Worm (Caenorhabditis elegans): ENCODE measurements around the gene srb-16.
A peak's percentile ranks its signal among the peaks of the same experiment; 100 is the strongest.

srb-16 gene

DNA sequence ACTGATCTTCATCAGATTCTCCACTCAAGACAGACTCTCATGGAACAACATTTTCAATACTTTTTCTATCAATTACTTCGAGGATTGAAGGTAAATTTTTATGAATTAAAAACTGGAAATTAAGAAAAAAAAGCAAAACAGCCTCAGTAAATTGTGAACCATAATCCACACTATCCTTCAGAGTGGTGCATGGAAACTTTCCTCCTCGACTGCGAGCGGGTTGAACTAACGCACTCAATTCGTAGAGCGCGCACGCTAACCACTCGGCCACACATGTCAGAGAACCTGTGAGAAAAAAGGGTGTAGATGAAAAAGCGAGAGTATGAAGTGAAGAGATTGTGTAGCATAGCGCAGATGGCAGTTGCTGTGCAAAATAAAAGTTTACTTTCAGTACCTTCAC is 45.7 kb downstream of the srb-16 start (continued):
- peak; percentile 95 for TF ChIP-seq hlh-8 (tag; optimal IDR thresholded peaks at IDR 0.05)
- peak; percentile 98 for TF ChIP-seq sox-4 (tag; optimal IDR thresholded peaks at IDR 0.05)
- peak; percentile 93 for TF ChIP-seq dve-1 (tag; optimal IDR thresholded peaks at IDR 0.05)
- TF ChIP-seq lim-6 (tag; optimal IDR thresholded peaks at IDR 0.05) = peak; percentile 94
- peak; percentile 86 for TF ChIP-seq ceh-2 (tag; optimal IDR thresholded peaks at IDR 0.05)
- TF ChIP-seq lin-11 (tag; optimal IDR thresholded peaks at IDR 0.05) = peak; percentile 94
- peak; percentile 87 for TF ChIP-seq mec-3 (tag; optimal IDR thresholded peaks at IDR 0.05; ENCODE audit: borderline replicate concordance)
- peak; percentile 97 for TF ChIP-seq sox-2 (GFP tag; IDR thresholded peaks at IDR 0.05)
- peak; percentile 96 for TF ChIP-seq ztf-16 (tag; optimal IDR thresholded peaks at IDR 0.05)
- peak; percentile 96 for TF ChIP-seq hlh-15 (tag; optimal IDR thresholded peaks at IDR 0.05)
- TF ChIP-seq pax-1 (tag; optimal IDR thresholded peaks at IDR 0.05) = no peak
- peak; percentile 90 for TF ChIP-seq K09A11.1 (tag; optimal IDR thresholded peaks at IDR 0.05; ENCODE audit: insufficient read depth)
- peak; percentile 88 for TF ChIP-seq nfya-1 (tag; optimal IDR thresholded peaks at IDR 0.05)
- TF ChIP-seq hlh-30 (tag; optimal IDR thresholded peaks at IDR 0.05; ENCODE audit: insufficient read depth) = peak; percentile 75
- peak; percentile 96 for TF ChIP-seq che-1 (tag; optimal IDR thresholded peaks at IDR 0.05)
- TF ChIP-seq pha-2 (tag; optimal IDR thresholded peaks at IDR 0.05) = peak; percentile 93
- TF ChIP-seq sdc-2 (tag; optimal IDR thresholded peaks at IDR 0.05) = peak; percentile 90
- peak; percentile 95 for TF ChIP-seq fkh-6 (tag; optimal IDR thresholded peaks at IDR 0.05)
- TF ChIP-seq syd-9 (tag; optimal IDR thresholded peaks at IDR 0.05) = peak; percentile 96
- TF ChIP-seq ama-1 (optimal IDR thresholded peaks at IDR 0.05) = no peak
- TF ChIP-seq pha-4 (tag; optimal IDR thresholded peaks at IDR 0.05) = no peak
- TF ChIP-seq ceh-18 (tag; optimal IDR thresholded peaks at IDR 0.05) = peak; percentile 90
- peak; percentile 95 for TF ChIP-seq fax-1 (tag; optimal IDR thresholded peaks at IDR 0.05)
- peak; percentile 90 for TF ChIP-seq ahr-1 (tag; optimal IDR thresholded peaks at IDR 0.05)
- peak; percentile 93 for TF ChIP-seq elt-4 (tag; optimal IDR thresholded peaks at IDR 0.05)
- TF ChIP-seq odd-2 (tag; optimal IDR thresholded peaks at IDR 0.05) = peak; percentile 72
- peak; percentile 98 for TF ChIP-seq Y22D7AL.16 (tag; optimal IDR thresholded peaks at IDR 0.05)
- peak; percentile 95 for TF ChIP-seq K02D7.2 (tag; optimal IDR thresholded peaks at IDR 0.05)
- TF ChIP-seq npax-4 (tag; optimal IDR thresholded peaks at IDR 0.05) = peak; percentile 92
- peak; percentile 68 for TF ChIP-seq pag-3 (tag; optimal IDR thresholded peaks at IDR 0.05; ENCODE audit: borderline replicate concordance)
- peak; percentile 98 for TF ChIP-seq T23F11.4 (GFP tag; optimal IDR thresholded peaks at IDR 0.05)
- TF ChIP-seq pros-1 (tag; optimal IDR thresholded peaks at IDR 0.05) = peak; percentile 41
- peak; percentile 95 for TF ChIP-seq hlh-13 (GFP tag; optimal IDR thresholded peaks at IDR 0.05)
- peak; percentile 28 for TF ChIP-seq ceh-22 (tag; optimal IDR thresholded peaks at IDR 0.05)
- TF ChIP-seq ets-4 (tag; optimal IDR thresholded peaks at IDR 0.05) = peak; percentile 51
- TF ChIP-seq ceh-34 (tag; optimal IDR thresholded peaks at IDR 0.05) = peak; percentile 95
- peak; percentile 81 for TF ChIP-seq ceh-31 (tag; optimal IDR thresholded peaks at IDR 0.05)
- TF ChIP-seq C38D4.7 (GFP tag; optimal IDR thresholded peaks at IDR 0.05) = peak; percentile 96
- TF ChIP-seq C08G9.2 (tag; optimal IDR thresholded peaks at IDR 0.05) = peak; percentile 88
- peak; percentile 91 for TF ChIP-seq ceh-9 (tag; optimal IDR thresholded peaks at IDR 0.05)
- TF ChIP-seq ceh-14 (tag; optimal IDR thresholded peaks at IDR 0.05) = peak; percentile 94
- TF ChIP-seq fkh-10 (GFP tag; optimal IDR thresholded peaks at IDR 0.05) = peak; percentile 79
- TF ChIP-seq tbx-2 (tag; optimal IDR thresholded peaks at IDR 0.05) = peak; percentile 92
- TF ChIP-seq ceh-45 (GFP tag; IDR thresholded peaks at IDR 0.05) = peak; percentile 92
- peak; percentile 98 for TF ChIP-seq pat-9 (tag; optimal IDR thresholded peaks at IDR 0.05)
- TF ChIP-seq elt-2 (tag; optimal IDR thresholded peaks at IDR 0.05) = peak; percentile 100
- peak; percentile 88 for TF ChIP-seq rnt-1 (tag; optimal IDR thresholded peaks at IDR 0.05)
- TF ChIP-seq pqm-1 (tag; optimal IDR thresholded peaks at IDR 0.05) = peak; percentile 93
- TF ChIP-seq madf-2 (tag; optimal IDR thresholded peaks at IDR 0.05) = peak; percentile 96
- TF ChIP-seq hlh-6 (tag; optimal IDR thresholded peaks at IDR 0.05) = peak; percentile 98
- TF ChIP-seq unc-86 (tag; optimal IDR thresholded peaks at IDR 0.05) = peak; percentile 92
- TF ChIP-seq nhr-11 (tag; optimal IDR thresholded peaks at IDR 0.05) = no peak

Measured in whole organism, late embryonic.